Worm (Caenorhabditis elegans) whole organism, L1 larva: ENCODE data around the gene M04C3.5.
A peak's percentile ranks its signal among the peaks of the same experiment; 100 is the strongest.

ENCODE experiments used
- F16B12.6 ChIP-seq: fragments of 150-350 bp; optimal IDR thresholded peaks from 2 replicates; lab custom pipeline; 2014; ENCODE audit warnings: missing biosample characterization, missing genetic modification characterization
- alr-1 ChIP-seq: fragments of 200-800 bp; sonication (Bioruptor generic); optimal IDR thresholded peaks from 2 replicates; lab custom pipeline; 2018; ENCODE audit warnings: borderline replicate concordance, mild to moderate bottlenecking, missing genetic modification characterization, missing compliant biosample characterization
- aly-2 ChIP-seq: fragments of 150-350 bp; optimal IDR thresholded peaks from 2 replicates; lab custom pipeline; 2014; ENCODE audit warnings: missing biosample characterization, missing genetic modification characterization
- ceh-8 ChIP-seq: fragments of 200-800 bp; sonication (Bioruptor generic); optimal IDR thresholded peaks from 2 replicates; lab custom pipeline; 2018; ENCODE audit warnings: mild to moderate bottlenecking, missing genetic modification characterization, moderate library complexity, missing compliant biosample characterization
- ceh-88 ChIP-seq: fragments of 200-800 bp; sonication (Bioruptor generic); IDR thresholded peaks from 2 replicates; pipeline ENCODE4 v1.3.6; 2022; ENCODE audit warnings: missing genetic modification characterization, missing compliant biosample characterization
- dpl-1 ChIP-seq, 3 experiments: fragments of 150-350 bp in 2 of 3; sonication (generic microtip) in 1 of 3; optimal IDR thresholded peaks; 2 replicates each; lab custom pipeline; 2014 to 2017; ENCODE audit warnings: missing biosample characterization in 3 of 3, missing genetic modification characterization in 3 of 3, missing genetic modification reagents in 3 of 3
- efl-1 ChIP-seq, 4 experiments: fragments of 150-350 bp; optimal IDR thresholded peaks in 3 of 4; peaks in 1 of 4; 1 replicate in 1 of 4; 2 replicates in 3 of 4; lab custom pipeline; 2014; ENCODE audit warnings: missing biosample characterization in 2 of 4, missing genetic modification characterization in 2 of 4, missing genetic modification reagents in 2 of 4
- egl-27 ChIP-seq, 2 experiments: fragments of 150-350 bp in 1 of 2; sonication (generic microtip); optimal IDR thresholded peaks; 3 replicates each; lab custom pipeline; 2017 to 2018; ENCODE audit warnings: missing biosample characterization in 2 of 2, missing genetic modification characterization in 2 of 2, missing genetic modification reagents in 2 of 2
- elt-2 ChIP-seq: sonication (generic microtip); optimal IDR thresholded peaks from 2 replicates; lab custom pipeline; 2016; ENCODE audit warnings: missing genetic modification characterization, mild to moderate bottlenecking, inconsistent platforms, missing compliant biosample characterization, missing genetic modification reagents
- fkh-10 ChIP-seq: sonication (generic microtip); optimal IDR thresholded peaks from 2 replicates; lab custom pipeline; 2017; ENCODE audit warnings: missing biosample characterization, missing genetic modification reagents, missing genetic modification characterization
- fkh-4 ChIP-seq: sonication (generic microtip); optimal IDR thresholded peaks from 2 replicates; lab custom pipeline; 2016; ENCODE audit warnings: missing compliant biosample characterization, missing genetic modification characterization, borderline replicate concordance
- hlh-17 ChIP-seq: fragments of 200-800 bp; sonication (Bioruptor generic); optimal IDR thresholded peaks from 2 replicates; lab custom pipeline; 2018; ENCODE audit warnings: missing genetic modification characterization, mild to moderate bottlenecking, missing compliant biosample characterization, moderate library complexity, borderline replicate concordance
- hlh-4 ChIP-seq: sonication (generic microtip); optimal IDR thresholded peaks from 2 replicates; lab custom pipeline; 2016; ENCODE audit warnings: mild to moderate bottlenecking, missing genetic modification characterization, missing compliant biosample characterization
- hpl-2 ChIP-seq: fragments of 150-350 bp; optimal IDR thresholded peaks from 2 replicates; lab custom pipeline; 2014; ENCODE audit warnings: missing biosample characterization, missing genetic modification reagents, missing genetic modification characterization
- isw-1 ChIP-seq: fragments of 200-800 bp; sonication (Bioruptor generic); IDR thresholded peaks from 2 replicates; pipeline ENCODE4 v1.3.6; 2022; ENCODE audit warnings: missing genetic modification characterization, missing compliant biosample characterization
- jun-1 ChIP-seq: fragments of 150-350 bp; optimal IDR thresholded peaks from 2 replicates; lab custom pipeline; 2014; ENCODE audit warnings: missing biosample characterization, missing genetic modification reagents, missing genetic modification characterization
- lin-14 ChIP-seq: fragments of 200-800 bp; sonication (Bioruptor generic); optimal IDR thresholded peaks from 2 replicates; lab custom pipeline; 2018; ENCODE audit warnings: mild to moderate bottlenecking, missing genetic modification characterization, moderate library complexity, missing compliant biosample characterization
- lin-35 ChIP-seq, 2 experiments: fragments of 150-350 bp; optimal IDR thresholded peaks; 2 replicates each; lab custom pipeline; 2014; ENCODE audit warnings: missing biosample characterization in 2 of 2, missing genetic modification characterization in 2 of 2, missing genetic modification reagents in 2 of 2
- lsy-2 ChIP-seq, 2 experiments: fragments of 150-350 bp; optimal IDR thresholded peaks; 2 replicates each; lab custom pipeline; 2014; ENCODE audit warnings: missing biosample characterization in 2 of 2, missing genetic modification characterization in 2 of 2
- mef-2 ChIP-seq: fragments of 150-350 bp; optimal IDR thresholded peaks from 2 replicates; lab custom pipeline; 2014; ENCODE audit warnings: missing biosample characterization, missing genetic modification characterization
- mep-1 ChIP-seq: fragments of 150-350 bp; optimal IDR thresholded peaks from 2 replicates; lab custom pipeline; 2014; ENCODE audit warnings: missing biosample characterization, missing genetic modification characterization
- nhr-12 ChIP-seq: sonication (generic microtip); optimal IDR thresholded peaks from 2 replicates; lab custom pipeline; 2017; ENCODE audit warnings: missing biosample characterization, missing genetic modification characterization
- nhr-237 ChIP-seq: fragments of 150-350 bp; optimal IDR thresholded peaks from 2 replicates; lab custom pipeline; 2014; ENCODE audit warnings: missing biosample characterization, missing genetic modification characterization
- pax-3 ChIP-seq: fragments of 200-800 bp; sonication (Bioruptor generic); optimal IDR thresholded peaks from 2 replicates; lab custom pipeline; 2018; ENCODE audit warnings: mild to moderate bottlenecking, missing genetic modification characterization, moderate library complexity, missing compliant biosample characterization
- pqm-1 ChIP-seq: sonication (generic microtip); optimal IDR thresholded peaks from 3 replicates; lab custom pipeline; 2017; ENCODE audit warnings: missing biosample characterization, missing genetic modification characterization
- rnt-1 ChIP-seq: sonication (generic microtip); optimal IDR thresholded peaks from 2 replicates; lab custom pipeline; 2016; ENCODE audit warnings: mild to moderate bottlenecking, missing genetic modification characterization, moderate library complexity, missing compliant biosample characterization
- sox-4 ChIP-seq: sonication (generic microtip); optimal IDR thresholded peaks from 2 replicates; lab custom pipeline; 2016; ENCODE audit warnings: missing genetic modification characterization, missing compliant biosample characterization
- swsn-7 ChIP-seq: sonication (generic microtip); optimal IDR thresholded peaks from 2 replicates; lab custom pipeline; 2016; ENCODE audit warnings: missing genetic modification characterization, missing compliant biosample characterization
- tlp-1 ChIP-seq: fragments of 150-350 bp; optimal IDR thresholded peaks from 2 replicates; lab custom pipeline; 2014; ENCODE audit warnings: missing biosample characterization, missing genetic modification characterization
- unc-130 ChIP-seq: fragments of 150-350 bp; optimal IDR thresholded peaks from 2 replicates; lab custom pipeline; 2017; ENCODE audit warnings: missing biosample characterization, missing genetic modification characterization, inconsistent platforms
- unc-62 ChIP-seq: fragments of 150-350 bp; optimal IDR thresholded peaks from 2 replicates; lab custom pipeline; 2014; ENCODE audit warnings: missing biosample characterization, missing genetic modification reagents, missing genetic modification characterization
- unc-98 ChIP-seq: fragments of 200-800 bp; sonication (Bioruptor generic); IDR thresholded peaks from 2 replicates; pipeline ENCODE4 v1.3.6; 2022; ENCODE audit warnings: missing genetic modification characterization, missing compliant biosample characterization
- zip-4 ChIP-seq: fragments of 200-800 bp; sonication (Bioruptor generic); optimal IDR thresholded peaks from 2 replicates; lab custom pipeline; 2018; ENCODE audit warnings: mild to moderate bottlenecking, missing genetic modification characterization, moderate library complexity, missing compliant biosample characterization
- ztf-4 ChIP-seq: fragments of 150-350 bp; optimal IDR thresholded peaks from 2 replicates; lab custom pipeline; 2014; ENCODE audit warnings: missing biosample characterization, missing genetic modification characterization

Gene M04C3.5

ce11 chrV:19449544-19449943 is at the start of gene M04C3.5:
Gene M04C3.5 (plus strand): TSS chrV:19449733.
- no peak for TF ChIP-seq lin-35 (GFP tag; optimal IDR thresholded peaks at IDR 0.05; lab: Kevin White, UChicago)
- TF ChIP-seq mef-2 (tag; lab: Kevin White, UChicago): no peak
- TF ChIP-seq swsn-7 (tag; lab: Kevin White, UChicago): no peak
- TF ChIP-seq nhr-12 (tag; lab: Kevin White, UChicago): no peak
- no peak for TF ChIP-seq zip-4 (GFP tag; lab: Kevin White, UChicago)
- no peak for TF ChIP-seq rnt-1 (tag; lab: Kevin White, UChicago)
- no peak for TF ChIP-seq sox-4 (tag; lab: Kevin White, UChicago)
- no peak for TF ChIP-seq isw-1 (GFP tag; lab: Robert Waterston, UW)
- TF ChIP-seq fkh-4 (tag; lab: Kevin White, UChicago): no peak
- no peak for TF ChIP-seq alr-1 (tag; lab: Kevin White, UChicago)
- TF ChIP-seq pqm-1: no peak
- TF ChIP-seq jun-1 (tag; lab: Kevin White, UChicago): no peak
- TF ChIP-seq hlh-4 (tag; lab: Kevin White, UChicago): no peak
- no peak for TF ChIP-seq ztf-4 (tag; lab: Kevin White, UChicago)
- no peak for TF ChIP-seq dpl-1 (GFP tag; optimal IDR thresholded peaks at IDR 0.05; lab: Kevin White, UChicago)
- no peak for TF ChIP-seq mep-1 (tag; lab: Kevin White, UChicago)
- no peak for TF ChIP-seq lsy-2 (tag; optimal IDR thresholded peaks at IDR 0.05; lab: Kevin White, UChicago)
- no peak for TF ChIP-seq egl-27 (tag; optimal IDR thresholded peaks at IDR 0.05; lab: Kevin White, UChicago)
- no peak for TF ChIP-seq unc-130
- TF ChIP-seq hpl-2: no peak

DNA sequence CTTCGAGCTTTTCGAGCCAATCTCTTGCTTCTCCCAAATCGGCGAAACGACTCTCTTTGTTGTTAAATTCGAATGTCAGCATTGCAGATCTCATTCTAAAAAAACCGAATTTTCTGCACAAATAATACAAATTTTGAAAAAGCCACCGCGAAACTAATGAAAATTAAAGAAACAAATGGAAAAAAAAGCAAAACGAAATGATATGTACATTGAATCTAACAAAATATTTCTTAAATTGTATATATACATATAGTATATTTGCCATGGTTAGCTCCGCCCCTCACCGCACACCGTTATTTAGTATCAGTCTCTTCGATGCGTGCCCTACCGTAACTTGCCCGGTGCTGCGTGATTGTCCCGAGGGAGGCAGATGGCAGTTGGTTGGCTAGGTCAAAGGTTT is 48.9 kb upstream of the M04C3.5 start, which contains the start of gene srw-86:
Gene srw-86 (minus strand): TSS at position 101 of the 400 bp plus-strand sequence.
- TF ChIP-seq pqm-1 (no peak), lin-14 (no peak), lin-35 (GFP tag; optimal IDR thresholded peaks at IDR 0.05; lab: Kevin White, UChicago) (no peak), pax-3 (tag; lab: Kevin White, UChicago) (no peak), F16B12.6 (tag; lab: Kevin White, UChicago) (no peak), nhr-237 (tag; lab: Kevin White, UChicago) (no peak), mef-2 (tag; lab: Kevin White, UChicago) (no peak)
- TF ChIP-seq, all 84 proteins: peak for 0

DNA sequence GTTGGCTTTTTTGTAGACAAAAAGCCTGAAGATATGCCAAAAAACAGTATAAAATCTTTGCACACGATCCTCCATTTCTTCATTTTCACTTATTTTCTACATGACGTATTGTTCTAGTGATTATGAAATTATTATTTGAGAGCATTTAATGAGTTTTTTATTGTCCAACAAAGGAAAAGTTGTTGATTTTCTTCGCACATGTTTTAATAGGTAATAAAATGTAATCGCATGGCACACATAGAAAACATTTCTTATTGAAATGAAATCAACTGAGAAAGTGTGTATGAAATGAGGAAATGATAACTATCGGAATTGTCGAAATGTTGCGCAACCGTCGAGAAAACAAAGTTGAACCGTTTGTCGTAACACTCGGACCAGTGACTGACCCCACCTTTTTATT is 48.1 kb upstream of the M04C3.5 start:
- TF ChIP-seq ceh-88 (GFP tag; lab: Robert Waterston, UW) (no peak), efl-1 (optimal IDR thresholded peaks at IDR 0.05; lab: Kevin White, UChicago) (no peak), efl-1 (GFP tag; optimal IDR thresholded peaks at IDR 0.05 in 1 of 2; lab: Kevin White, UChicago) (peak in 1 of 2 experiments; percentile 9), mef-2 (tag; lab: Kevin White, UChicago) (no peak), elt-2 (tag; lab: Kevin White, UChicago) (peak; percentile 32), hlh-17 (GFP tag; lab: Kevin White, UChicago) (no peak), tlp-1 (tag; lab: Kevin White, UChicago) (peak; percentile 62), aly-2 (tag; lab: Kevin White, UChicago) (no peak)

ce11 chrV:19402855-19403254 is 46.7 kb upstream of the M04C3.5 start, which contains the start of gene C25F9.12:
Gene C25F9.12 (minus strand): TSS chrV:19402955.
- no peak for TF ChIP-seq isw-1 (GFP tag; lab: Robert Waterston, UW)
- TF ChIP-seq unc-62 (GFP tag; lab: Kevin White, UChicago): no peak
- no peak for TF ChIP-seq ztf-4 (tag; lab: Kevin White, UChicago)
- no peak for TF ChIP-seq tlp-1 (tag; lab: Kevin White, UChicago)
- TF ChIP-seq fkh-10: no peak
- no peak for TF ChIP-seq efl-1 (optimal IDR thresholded peaks at IDR 0.05; lab: Kevin White, UChicago)
- TF ChIP-seq efl-1 (GFP tag; optimal IDR thresholded peaks at IDR 0.05 in 1 of 2; lab: Kevin White, UChicago): no peak
- no peak for TF ChIP-seq fkh-4 (tag; lab: Kevin White, UChicago)
- TF ChIP-seq rnt-1 (tag; lab: Kevin White, UChicago): no peak
- no peak for TF ChIP-seq sox-4 (tag; lab: Kevin White, UChicago)
- no peak for TF ChIP-seq unc-98 (GFP tag; lab: Robert Waterston, UW)
- TF ChIP-seq ceh-8: no peak
- no peak for TF ChIP-seq hlh-4 (tag; lab: Kevin White, UChicago)
